Fruit fly (Drosophila melanogaster): ENCODE results near the gene CG44001.

The CG44001 gene

DNA sequence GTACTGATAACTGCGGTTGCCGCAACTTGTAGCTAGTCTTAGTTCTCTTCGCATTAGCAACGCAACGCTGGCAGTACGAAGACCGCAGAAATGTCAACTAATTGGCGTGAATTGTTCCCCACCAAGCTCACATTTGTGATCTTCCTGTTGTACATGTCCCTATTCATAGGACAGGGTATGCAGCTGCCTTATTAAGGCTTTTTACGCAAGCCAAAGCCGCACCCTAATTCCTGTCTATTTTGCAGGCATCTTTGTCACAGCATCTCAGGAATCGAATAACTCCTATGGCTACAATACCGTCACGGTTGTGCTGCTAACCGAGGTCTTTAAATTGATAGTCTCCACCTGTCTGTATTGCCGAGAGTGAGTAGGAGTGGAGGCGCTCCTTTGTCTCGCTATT is 9.9 kb downstream of the CG44001 start, which contains the start of gene eIF3h:
TSS of gene eIF3h (minus strand) at position 101 of the 400 bp plus-strand sequence.
- TF ChIP-seq fd96Ca (GFP tag; IDR thresholded peaks at IDR 0.05) (no peak), CG4496 (GFP tag; IDR thresholded peaks at IDR 0.05) (no peak), CG8301 (tag; optimal IDR thresholded peaks at IDR 0.05) (no peak), CG34367 (tag; optimal IDR thresholded peaks at IDR 0.05) (no peak), rn (GFP tag; IDR thresholded peaks at IDR 0.05) (no peak), gl (tag; optimal IDR thresholded peaks at IDR 0.05) (no peak), CG13204 (GFP tag; optimal IDR thresholded peaks at IDR 0.05) (no peak), EcR (GFP tag; optimal IDR thresholded peaks at IDR 0.05) (no peak), CG15710 (tag; optimal IDR thresholded peaks at IDR 0.05) (no peak), Pif1B (GFP tag; optimal IDR thresholded peaks at IDR 0.05) (no peak), D1 (tag; optimal IDR thresholded peaks at IDR 0.05) (no peak)

DNA sequence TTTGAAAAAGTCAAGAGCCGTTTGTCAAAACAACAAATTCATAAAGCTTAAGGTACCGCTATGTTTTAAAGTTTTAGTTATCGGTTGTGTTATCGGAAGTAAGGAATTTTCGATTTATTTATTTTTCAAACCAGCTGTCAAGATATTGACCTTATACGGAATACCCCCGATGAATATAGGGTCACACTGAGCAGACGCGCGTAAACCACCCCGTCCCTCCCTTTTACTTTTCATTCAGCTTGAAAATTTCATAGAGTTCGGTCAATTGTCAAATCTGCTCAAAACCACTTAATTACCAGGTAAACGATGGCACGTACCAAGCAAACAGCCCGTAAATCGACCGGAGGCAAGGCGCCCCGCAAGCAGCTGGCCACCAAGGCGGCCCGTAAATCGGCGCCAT is 11.9 kb downstream of the CG44001 start, which contains the start of the genes CG14036 and His3.3A:
TSS of gene CG14036 (minus strand) at position 64 of the 400 bp plus-strand sequence.
TSS of gene His3.3A (plus strand) at position 106 of the 400 bp plus-strand sequence.
- TF ChIP-seq gl (tag; optimal IDR thresholded peaks at IDR 0.05) (no peak), EcR (GFP tag; optimal IDR thresholded peaks at IDR 0.05) (peak; percentile 25), CG15710 (tag; optimal IDR thresholded peaks at IDR 0.05) (peak; percentile 0), CG32121 (GFP tag; IDR thresholded peaks at IDR 0.05) (peak; percentile 35; the same call in 1 of the 2 replicates)

DNA sequence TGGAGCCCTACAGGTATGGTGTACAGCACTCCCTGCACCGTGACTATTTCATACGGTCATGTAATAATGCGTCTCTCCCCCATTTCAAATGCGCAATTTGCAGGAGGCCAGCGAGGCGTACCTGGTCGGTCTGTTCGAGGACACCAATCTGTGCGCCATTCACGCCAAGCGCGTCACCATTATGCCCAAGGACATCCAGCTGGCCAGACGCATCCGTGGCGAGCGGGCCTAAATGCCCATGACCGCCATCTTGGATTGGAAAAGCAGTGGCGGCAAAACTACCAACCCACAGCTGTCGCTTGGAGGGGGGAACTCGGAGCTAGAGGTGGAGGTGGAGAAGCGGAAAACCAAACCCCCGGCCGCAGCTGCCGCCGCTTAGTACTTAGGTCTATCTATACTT is 12.5 kb downstream of the CG44001 start:
- TF ChIP-seq rn (GFP tag; IDR thresholded peaks at IDR 0.05) (no peak), D1 (tag; optimal IDR thresholded peaks at IDR 0.05) (no peak), Pif1B (GFP tag; optimal IDR thresholded peaks at IDR 0.05) (no peak)

DNA sequence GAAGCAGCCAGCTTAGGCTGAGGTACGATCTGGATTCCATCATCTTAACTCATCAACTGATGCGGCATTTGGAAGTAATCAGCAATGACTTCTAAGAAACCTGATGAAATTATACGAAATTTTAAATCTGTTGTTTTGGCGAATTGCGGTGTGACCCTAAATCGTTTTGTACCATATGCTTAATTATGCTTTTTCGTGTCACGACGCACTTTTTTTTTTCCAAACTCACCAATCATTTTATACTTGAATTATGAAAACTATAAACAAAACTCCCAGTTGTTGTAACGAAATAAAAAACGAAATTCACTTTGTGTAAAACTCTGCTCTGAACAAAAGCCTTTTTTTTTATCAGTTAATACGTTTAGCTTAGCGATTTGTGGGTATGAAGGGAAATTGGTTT is 15.0 kb downstream of the CG44001 start, which contains the start of gene Nepl3:
TSS of gene Nepl3 (minus strand) at position 155 of the 400 bp plus-strand sequence.
- TF ChIP-seq Ets98B (GFP tag; IDR thresholded peaks at IDR 0.05) (no peak), CG10348 (GFP tag; IDR thresholded peaks at IDR 0.05) (no peak), CG12605 (GFP tag; IDR thresholded peaks at IDR 0.05) (no peak), Snoo (tag; optimal IDR thresholded peaks at IDR 0.05) (no peak), Pif1A (GFP tag; optimal IDR thresholded peaks at IDR 0.05) (no peak), CG4496 (GFP tag; IDR thresholded peaks at IDR 0.05) (no peak)

DNA sequence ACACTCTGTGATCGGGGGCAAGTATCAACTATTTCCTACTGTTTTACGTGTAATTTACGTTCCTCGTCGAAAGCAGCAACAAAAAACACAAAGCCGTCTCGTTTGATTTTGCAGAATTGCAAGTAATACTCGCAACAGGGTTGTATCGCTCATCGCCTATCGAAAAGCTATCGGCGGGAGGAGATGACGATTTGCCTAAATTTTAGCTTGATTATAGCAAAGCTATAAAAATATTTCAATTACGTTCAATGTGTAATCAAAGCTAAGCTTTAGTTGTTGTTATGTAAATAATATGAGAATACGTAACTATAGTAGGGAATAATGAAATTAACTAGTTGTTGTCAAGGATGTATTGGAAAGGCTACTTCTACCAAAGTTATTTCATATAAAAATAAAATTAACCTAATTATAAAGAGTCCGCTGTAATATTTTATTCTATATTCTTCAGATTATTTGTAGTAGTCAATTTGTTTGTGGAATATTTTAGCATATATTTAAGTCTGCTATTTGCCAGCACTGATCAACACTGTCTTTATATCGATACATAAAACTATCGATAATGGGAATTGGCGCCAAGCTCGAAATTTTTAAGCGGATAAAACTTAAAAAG is 16.7 kb downstream of the CG44001 start, which contains the start of gene Rpn11:
TSS of gene Rpn11 (minus strand) at position 146 of the 610 bp plus-strand sequence.
- TF ChIP-seq D1 (tag; optimal IDR thresholded peaks at IDR 0.05) (no peak), CG34367 (tag; optimal IDR thresholded peaks at IDR 0.05) (peak; percentile 43), CG14655 (GFP tag; optimal IDR thresholded peaks at IDR 0.05) (no peak), gl (tag; optimal IDR thresholded peaks at IDR 0.05) (no peak), CG12605 (GFP tag; IDR thresholded peaks at IDR 0.05) (no peak), CG4496 (GFP tag; IDR thresholded peaks at IDR 0.05) (peak; percentile 40; the same call in 1 of the 3 replicates), CG32121 (GFP tag; IDR thresholded peaks at IDR 0.05) (no peak), Ets98B (GFP tag; IDR thresholded peaks at IDR 0.05) (no peak), CG8301 (tag; optimal IDR thresholded peaks at IDR 0.05) (peak; percentile 39), CG9948 (tag; optimal IDR thresholded peaks at IDR 0.05) (peak; percentile 41), rn (GFP tag; IDR thresholded peaks at IDR 0.05) (no peak), EcR (GFP tag; optimal IDR thresholded peaks at IDR 0.05) (no peak), CG15710 (tag; optimal IDR thresholded peaks at IDR 0.05) (peak; percentile 52), CG13204 (GFP tag; optimal IDR thresholded peaks at IDR 0.05) (no peak), fd96Ca (GFP tag; IDR thresholded peaks at IDR 0.05) (no peak), Pif1B (GFP tag; optimal IDR thresholded peaks at IDR 0.05) (no peak), Pif1A (GFP tag; optimal IDR thresholded peaks at IDR 0.05) (no peak), Snoo (tag; optimal IDR thresholded peaks at IDR 0.05) (peak; percentile 49), CG8159 (tag; optimal IDR thresholded peaks at IDR 0.05) (peak; percentile 62), CG10348 (GFP tag; IDR thresholded peaks at IDR 0.05) (no peak), CG17806 (tag; optimal IDR thresholded peaks at IDR 0.05) (peak; percentile 31)

DNA sequence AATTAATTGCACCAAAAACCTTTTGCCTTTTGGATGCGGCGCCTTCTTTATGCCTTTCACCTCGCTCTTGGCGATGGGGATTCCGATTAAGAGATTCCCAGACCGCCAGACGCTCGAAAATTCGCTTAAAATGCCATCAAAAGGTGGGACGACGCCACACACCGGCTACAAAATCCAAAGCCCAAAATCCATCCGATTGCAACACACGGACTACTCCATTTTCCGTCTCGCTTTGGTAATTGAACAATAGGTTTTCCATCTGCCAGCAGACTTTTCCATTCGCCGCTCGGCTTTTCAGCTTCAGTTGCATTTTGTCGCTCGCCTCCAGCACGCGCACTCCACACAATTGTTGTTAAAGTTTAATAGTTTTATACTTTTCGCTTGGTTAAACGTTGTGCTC is 17.4 kb downstream of the CG44001 start, which contains the start of gene qtc:
TSS of gene qtc (plus strand) at position 301 of the 400 bp plus-strand sequence.
- TF ChIP-seq gl (tag; optimal IDR thresholded peaks at IDR 0.05): no peak
- no peak for TF ChIP-seq CG34367 (tag; optimal IDR thresholded peaks at IDR 0.05)
- no peak for TF ChIP-seq CG9948 (tag; optimal IDR thresholded peaks at IDR 0.05)
- TF ChIP-seq fd96Ca (GFP tag; IDR thresholded peaks at IDR 0.05): no peak
- TF ChIP-seq CG14655 (GFP tag; optimal IDR thresholded peaks at IDR 0.05): no peak
- TF ChIP-seq CG8159 (tag; optimal IDR thresholded peaks at IDR 0.05): no peak
- TF ChIP-seq CG8301 (tag; optimal IDR thresholded peaks at IDR 0.05): no peak
- no peak for TF ChIP-seq Snoo (tag; optimal IDR thresholded peaks at IDR 0.05)
- TF ChIP-seq D1 (tag; optimal IDR thresholded peaks at IDR 0.05): no peak
- TF ChIP-seq EcR (GFP tag; optimal IDR thresholded peaks at IDR 0.05): no peak
- no peak for TF ChIP-seq CG10348 (GFP tag; IDR thresholded peaks at IDR 0.05)
- TF ChIP-seq Ets98B (GFP tag; IDR thresholded peaks at IDR 0.05): no peak
- no peak for TF ChIP-seq CG4496 (GFP tag; IDR thresholded peaks at IDR 0.05)
- no peak for TF ChIP-seq CG15710 (tag; optimal IDR thresholded peaks at IDR 0.05)
- no peak for TF ChIP-seq CG32121 (GFP tag; IDR thresholded peaks at IDR 0.05)
- no peak for TF ChIP-seq Pif1B (GFP tag; optimal IDR thresholded peaks at IDR 0.05)
- no peak for TF ChIP-seq CG13204 (GFP tag; optimal IDR thresholded peaks at IDR 0.05)
- TF ChIP-seq CG17806 (tag; optimal IDR thresholded peaks at IDR 0.05): no peak
- no peak for TF ChIP-seq CG12605 (GFP tag; IDR thresholded peaks at IDR 0.05)
